Worm (Caenorhabditis elegans): ENCODE measurements around the gene srh-31.

DNA sequence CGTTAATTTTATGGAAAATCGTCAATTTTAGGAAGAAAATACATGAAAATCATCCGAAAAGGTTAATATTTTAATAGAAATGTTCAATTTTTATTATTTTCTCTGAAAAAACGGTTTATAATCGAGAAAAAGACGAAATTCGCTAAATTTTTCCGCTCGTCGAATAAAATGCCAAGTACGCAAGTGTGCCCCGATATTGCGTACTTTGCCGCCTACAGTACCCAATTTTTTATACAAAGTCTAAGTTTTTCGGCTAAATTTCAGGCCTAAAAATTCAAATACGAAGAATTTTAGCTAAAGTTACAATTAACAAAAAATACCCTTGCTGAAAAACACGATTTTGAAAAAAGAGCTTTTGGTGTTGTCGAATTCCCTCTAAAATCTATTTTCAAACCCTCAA lies 48.3 kb upstream of the srh-31 start:
- no peak for TF ChIP-seq ztf-4 (tag; optimal IDR thresholded peaks at IDR 0.05)
- TF ChIP-seq zag-1 (tag; optimal IDR thresholded peaks at IDR 0.05) = no peak
- no peak for TF ChIP-seq elt-3 (tag; optimal IDR thresholded peaks at IDR 0.05)
- no peak for TF ChIP-seq nhr-11 (tag; optimal IDR thresholded peaks at IDR 0.05)
- no peak for TF ChIP-seq ceh-82 (tag; optimal IDR thresholded peaks at IDR 0.05)
- TF ChIP-seq unc-62 (GFP tag; optimal IDR thresholded peaks at IDR 0.05) = no peak
- TF ChIP-seq egl-27 (tag; optimal IDR thresholded peaks at IDR 0.05) = no peak
- TF ChIP-seq nhr-77 (tag; optimal IDR thresholded peaks at IDR 0.05) = no peak
- TF ChIP-seq lin-15B (tag; optimal IDR thresholded peaks at IDR 0.05) = no peak
- no peak for TF ChIP-seq jun-1 (tag; optimal IDR thresholded peaks at IDR 0.05)
- TF ChIP-seq snpc-4 (tag; optimal IDR thresholded peaks at IDR 0.05) = no peak
- TF ChIP-seq pha-4 (tag; optimal IDR thresholded peaks at IDR 0.05) = no peak
- no peak for TF ChIP-seq nfya-1 (tag; optimal IDR thresholded peaks at IDR 0.05; ENCODE audit: insufficient read depth)
- no peak for TF ChIP-seq ceh-28 (tag; optimal IDR thresholded peaks at IDR 0.05)
